Worm (Caenorhabditis elegans) whole organism, L4 larva: ENCODE data around the gene vrk-1.

Experiments used
- D1046.2 ChIP-seq: fragments of 200-800 bp; sonication (Bioruptor generic); IDR thresholded peaks from 2 replicates; pipeline ENCODE4 v1.3.6; 2022; ENCODE audit warnings: missing genetic modification characterization, missing compliant biosample characterization
- F10B5.3 ChIP-seq: sonication (generic microtip); optimal IDR thresholded peaks from 2 replicates; lab custom pipeline; 2016; ENCODE audit warnings: mild to moderate bottlenecking, missing genetic modification characterization, missing compliant biosample characterization
- F37D6.2 ChIP-seq: sonication (generic microtip); optimal IDR thresholded peaks from 2 replicates; lab custom pipeline; 2016; ENCODE audit warnings: mild to moderate bottlenecking, missing genetic modification characterization, missing compliant biosample characterization
- ZK337.2 ChIP-seq: fragments of 200-800 bp; sonication (Bioruptor generic); IDR thresholded peaks from 2 replicates; pipeline ENCODE4 v1.3.6; 2022; ENCODE audit warnings: missing genetic modification reagents, missing genetic modification characterization, missing compliant biosample characterization
- ZK546.5 ChIP-seq, 2 experiments: sonication (generic microtip); optimal IDR thresholded peaks; 2 replicates each; lab custom pipeline; 2017; ENCODE audit warnings: missing biosample characterization in 2 of 2, missing genetic modification characterization in 2 of 2
- aly-2 ChIP-seq: sonication (generic microtip); optimal IDR thresholded peaks from 2 replicates; lab custom pipeline; 2018; ENCODE audit warnings: missing biosample characterization, missing genetic modification characterization
- ama-1 ChIP-seq: fragments of 150-350 bp; optimal IDR thresholded peaks from 2 replicates; lab custom pipeline; 2014; ENCODE audit warnings: inconsistent platforms, mixed read lengths
- arid-1 ChIP-seq: fragments of 200-800 bp; sonication (Bioruptor generic); conservative IDR thresholded peaks from 2 replicates; pipeline ENCODE4 v1.3.6; 2022; ENCODE audit warnings: missing genetic modification reagents, missing genetic modification characterization, missing compliant biosample characterization
- ceh-44 ChIP-seq: fragments of 200-800 bp; sonication (Bioruptor generic); IDR thresholded peaks from 2 replicates; pipeline ENCODE4 v1.3.6; 2022; ENCODE audit warnings: missing genetic modification reagents, missing genetic modification characterization, missing compliant biosample characterization
- ceh-82 ChIP-seq: sonication (generic microtip); optimal IDR thresholded peaks from 2 replicates; lab custom pipeline; 2017; ENCODE audit warnings: missing biosample characterization, missing genetic modification characterization
- ces-1 ChIP-seq: fragments of 150-350 bp; sonication (generic microtip); optimal IDR thresholded peaks from 4 replicates; lab custom pipeline; 2014; ENCODE audit warnings: missing biosample characterization, missing genetic modification reagents, missing genetic modification characterization
- ctbp-1 ChIP-seq: fragments of 200-800 bp; sonication (Bioruptor generic); IDR thresholded peaks from 2 replicates; pipeline ENCODE4 v1.3.6; 2022; ENCODE audit warnings: missing genetic modification reagents, missing genetic modification characterization, missing compliant biosample characterization
- daf-12 ChIP-seq: fragments of 150-350 bp; optimal IDR thresholded peaks from 2 replicates; lab custom pipeline; 2014; ENCODE audit warnings: missing biosample characterization, missing genetic modification reagents, missing genetic modification characterization
- dmd-9 ChIP-seq: fragments of 200-800 bp; sonication (Bioruptor generic); IDR thresholded peaks from 2 replicates; pipeline ENCODE4 v1.3.6; 2022; ENCODE audit warnings: missing genetic modification reagents, missing genetic modification characterization, missing compliant biosample characterization
- dpl-1 ChIP-seq: fragments of 150-350 bp; optimal IDR thresholded peaks from 2 replicates; lab custom pipeline; 2014; ENCODE audit warnings: missing biosample characterization, missing genetic modification reagents, missing genetic modification characterization
- dve-1 ChIP-seq: sonication (generic microtip); optimal IDR thresholded peaks from 2 replicates; lab custom pipeline; 2017; ENCODE audit warnings: antibody characterized with exemption, mild to moderate bottlenecking, missing genetic modification characterization, missing compliant biosample characterization; ENCODE audit not compliant: insufficient read depth
- fkh-10 ChIP-seq: fragments of 150-350 bp; optimal IDR thresholded peaks from 2 replicates; lab custom pipeline; 2014; ENCODE audit warnings: missing biosample characterization, missing genetic modification reagents, missing genetic modification characterization
- hif-1 ChIP-seq, 2 experiments: sonication (generic microtip); optimal IDR thresholded peaks; 2 replicates each; lab custom pipeline; 2016 to 2017; ENCODE audit warnings: missing compliant biosample characterization in 2 of 2, missing genetic modification characterization in 2 of 2, missing genetic modification reagents in 2 of 2, missing genotype in 2 of 2, mild to moderate bottlenecking in 1 of 2
- hlh-11 ChIP-seq: fragments of 200-800 bp; sonication (Bioruptor generic); optimal IDR thresholded peaks from 2 replicates; lab custom pipeline; 2018; ENCODE audit warnings: mild to moderate bottlenecking, missing genetic modification characterization, missing compliant biosample characterization
- hlh-30 ChIP-seq: sonication (generic microtip); optimal IDR thresholded peaks from 2 replicates; lab custom pipeline; 2017; ENCODE audit warnings: antibody characterized with exemption, mild to moderate bottlenecking, missing genetic modification characterization, missing compliant biosample characterization; ENCODE audit not compliant: insufficient read depth
- lin-15B ChIP-seq: fragments of 150-350 bp; sonication (generic microtip); optimal IDR thresholded peaks from 3 replicates; lab custom pipeline; 2014; ENCODE audit warnings: missing biosample characterization, missing genetic modification characterization
- lin-29 ChIP-seq: fragments of 200-800 bp; sonication (Bioruptor generic); IDR thresholded peaks from 2 replicates; pipeline ENCODE4 v1.3.6; 2022; ENCODE audit warnings: missing genetic modification reagents, missing genetic modification characterization, missing compliant biosample characterization
- lin-38 ChIP-seq: fragments of 200-800 bp; sonication (Bioruptor generic); IDR thresholded peaks from 2 replicates; pipeline ENCODE4 v1.3.6; 2022; ENCODE audit warnings: missing genetic modification reagents, missing genetic modification characterization, missing compliant biosample characterization
- lin-39 ChIP-seq: fragments of 150-350 bp; optimal IDR thresholded peaks from 2 replicates; lab custom pipeline; 2014; ENCODE audit warnings: missing biosample characterization, missing genetic modification reagents, missing genetic modification characterization
- lsy-2 ChIP-seq, 2 experiments: fragments of 150-350 bp in 1 of 2; sonication (generic microtip) in 1 of 2; optimal IDR thresholded peaks; 2 replicates each; lab custom pipeline; 2014 to 2017; ENCODE audit warnings: missing biosample characterization in 2 of 2, missing genetic modification characterization in 2 of 2
- madf-5 ChIP-seq, 2 experiments: fragments of 200-800 bp; sonication (Bioruptor generic); IDR thresholded peaks; 2 replicates each; pipeline ENCODE4 v1.3.6; 2022; ENCODE audit warnings: missing compliant biosample characterization in 2 of 2, missing genetic modification characterization in 2 of 2
- mep-1 ChIP-seq: fragments of 150-350 bp; sonication (generic microtip); optimal IDR thresholded peaks from 3 replicates; lab custom pipeline; 2014; ENCODE audit warnings: missing biosample characterization, missing genetic modification characterization
- mes-2 ChIP-seq: sonication (generic microtip); optimal IDR thresholded peaks from 2 replicates; lab custom pipeline; 2016; ENCODE audit warnings: missing genotype, mild to moderate bottlenecking, missing genetic modification characterization, missing compliant biosample characterization; ENCODE audit not compliant: poor library complexity, severe bottlenecking
- mxl-2 ChIP-seq: fragments of 200-800 bp; sonication (Bioruptor generic); conservative IDR thresholded peaks from 2 replicates; pipeline ENCODE4 v1.3.6; 2022; ENCODE audit warnings: missing genetic modification reagents, missing genetic modification characterization, missing compliant biosample characterization
- nhr-10 ChIP-seq: fragments of 150-350 bp; optimal IDR thresholded peaks from 2 replicates; lab custom pipeline; 2014; ENCODE audit warnings: missing biosample characterization, missing genetic modification characterization
- nhr-11 ChIP-seq: fragments of 150-350 bp; optimal IDR thresholded peaks from 2 replicates; lab custom pipeline; 2014; ENCODE audit warnings: missing biosample characterization, missing genetic modification characterization
- nhr-41 ChIP-seq: fragments of 200-800 bp; sonication (Bioruptor generic); IDR thresholded peaks from 2 replicates; pipeline ENCODE4 v1.3.6; 2022; ENCODE audit warnings: missing genetic modification reagents, missing genetic modification characterization, missing compliant biosample characterization
- nhr-6 ChIP-seq: fragments of 150-350 bp; optimal IDR thresholded peaks from 2 replicates; lab custom pipeline; 2014; ENCODE audit warnings: missing biosample characterization, missing genetic modification characterization
- nhr-76 ChIP-seq: fragments of 150-350 bp; optimal IDR thresholded peaks from 2 replicates; lab custom pipeline; 2014; ENCODE audit warnings: missing biosample characterization, missing genetic modification characterization
- pqm-1 ChIP-seq: sonication (generic microtip); optimal IDR thresholded peaks from 2 replicates; lab custom pipeline; 2017; ENCODE audit warnings: missing biosample characterization, missing genetic modification characterization
- rbr-2 ChIP-seq: sonication (generic microtip); optimal IDR thresholded peaks from 2 replicates; lab custom pipeline; 2016; ENCODE audit warnings: missing genotype, missing genetic modification characterization, missing compliant biosample characterization
- sdz-12 ChIP-seq: fragments of 200-800 bp; sonication (Bioruptor generic); optimal IDR thresholded peaks from 2 replicates; lab custom pipeline; 2018; ENCODE audit warnings: mild to moderate bottlenecking, missing genetic modification characterization, missing compliant biosample characterization
- set-16 ChIP-seq: fragments of 200-800 bp; sonication (Bioruptor generic); IDR thresholded peaks from 2 replicates; pipeline ENCODE4 v1.3.6; 2022; ENCODE audit warnings: missing genetic modification reagents, missing genetic modification characterization, missing compliant biosample characterization
- skn-1 ChIP-seq: fragments of 150-350 bp; optimal IDR thresholded peaks from 2 replicates; lab custom pipeline; 2014; ENCODE audit warnings: missing biosample characterization, missing genetic modification characterization
- snpc-1.2 ChIP-seq: fragments of 200-800 bp; sonication (Bioruptor generic); IDR thresholded peaks from 2 replicates; pipeline ENCODE4 v1.3.6; 2022; ENCODE audit warnings: missing genetic modification reagents, missing genetic modification characterization, missing compliant biosample characterization
- spr-3 ChIP-seq: fragments of 200-800 bp; sonication (Bioruptor generic); optimal IDR thresholded peaks from 2 replicates; lab custom pipeline; 2018; ENCODE audit warnings: mild to moderate bottlenecking, missing genetic modification characterization, missing compliant biosample characterization
- tra-1 ChIP-seq: fragments of 200-800 bp; sonication (Bioruptor generic); IDR thresholded peaks from 2 replicates; pipeline ENCODE4 v1.3.6; 2022; ENCODE audit warnings: missing genetic modification reagents, missing genetic modification characterization, missing compliant biosample characterization
- vab-7 ChIP-seq: fragments of 200-800 bp; sonication (Bioruptor generic); IDR thresholded peaks from 2 replicates; pipeline ENCODE4 v1.3.6; 2022; ENCODE audit warnings: missing genetic modification reagents, missing genetic modification characterization, missing compliant biosample characterization
- zfp-3 ChIP-seq: fragments of 200-800 bp; sonication (Bioruptor generic); conservative IDR thresholded peaks from 2 replicates; pipeline ENCODE4 v1.3.6; 2022; ENCODE audit warnings: missing genetic modification reagents, missing genetic modification characterization, missing compliant biosample characterization

Gene vrk-1

ce11 chrII:5936009-5936408 lies 14.2 kb downstream of the vrk-1 start (continued):
- TF ChIP-seq nhr-11 (tag; lab: Kevin White, UChicago) (no peak), ces-1 (GFP tag; lab: Kevin White, UChicago) (no peak), snpc-1.2 (GFP tag; lab: Robert Waterston, UW) (no peak), hlh-11 (peak; percentile 74), F10B5.3 (no peak), zfp-3 (GFP tag; lab: Robert Waterston, UW) (no peak; the same call in 1 of the 2 replicates), mes-2 (tag; lab: Kevin White, UChicago) (peak; percentile 22), dmd-9 (no peak), aly-2 (tag; lab: Kevin White, UChicago) (no peak), spr-3 (GFP tag; lab: Kevin White, UChicago) (no peak), ceh-82 (tag; lab: Kevin White, UChicago) (no peak), nhr-10 (no peak), fkh-10 (GFP tag; lab: Kevin White, UChicago) (no peak), ZK546.5 (tag; optimal IDR thresholded peaks at IDR 0.05; lab: Kevin White, UChicago) (no peak), D1046.2 (GFP tag; lab: Robert Waterston, UW) (no peak), lin-15B (no peak), daf-12 (tag; lab: Kevin White, UChicago) (no peak), dpl-1 (GFP tag; lab: Kevin White, UChicago) (no peak), sdz-12 (GFP tag; lab: Kevin White, UChicago) (no peak), F37D6.2 (no peak), arid-1 (GFP tag; lab: Robert Waterston, UW) (no peak), ZK337.2 (GFP tag; lab: Robert Waterston, UW) (no peak), rbr-2 (no peak), skn-1 (tag; lab: Kevin White, UChicago) (no peak), ctbp-1 (GFP tag; lab: Robert Waterston, UW) (no peak), ama-1 (lab: Kevin White, UChicago) (no peak), vab-7 (no peak), lin-29 (GFP tag; lab: Robert Waterston, UW) (no peak), ceh-44 (GFP tag; lab: Robert Waterston, UW) (no peak), lin-38 (GFP tag; lab: Robert Waterston, UW) (no peak), mep-1 (tag; lab: Kevin White, UChicago) (no peak), pqm-1 (tag; lab: Kevin White, UChicago) (peak; percentile 71), lin-39 (tag; lab: Kevin White, UChicago) (no peak), set-16 (GFP tag; lab: Robert Waterston, UW) (no peak), nhr-41 (GFP tag; lab: Robert Waterston, UW) (no peak)

ce11 chrII:5940815-5941214 lies 19.0 kb downstream of the vrk-1 start, which contains the start of gene F28B12.6:
TSS of gene F28B12.6 (plus strand) at chrII:5940863.
- TF ChIP-seq madf-5 (GFP tag; IDR thresholded peaks at IDR 0.05; lab: Robert Waterston, UW) = 0 out of 4 replicates have a peak, but pooled peaks of 1 of the 2 experiments have one; percentile 20
- TF ChIP-seq nhr-76 (tag; lab: Kevin White, UChicago) = no peak
- peak in 1 of 2 experiments; percentile 9 for TF ChIP-seq hif-1 (tag; optimal IDR thresholded peaks at IDR 0.05; lab: Kevin White, UChicago)
- 0 out of 2 replicates have a peak, but pooled peaks have one; percentile 17 for TF ChIP-seq zfp-3 (GFP tag; lab: Robert Waterston, UW)
- no peak for TF ChIP-seq nhr-11 (tag; lab: Kevin White, UChicago)

ce11 chrII:5942593-5942992 lies 20.8 kb downstream of the vrk-1 start, which contains the start of gene F28B12.1:
TSS of gene F28B12.1 (plus strand) at chrII:5942927.
- TF ChIP-seq mep-1 (tag; lab: Kevin White, UChicago) (peak; percentile 14), nhr-6 (tag; lab: Kevin White, UChicago) (no peak), lsy-2 (tag; optimal IDR thresholded peaks at IDR 0.05; lab: Kevin White, UChicago) (peak in 1 of 2 experiments; percentile 35), hlh-30 (tag; lab: Kevin White, UChicago) (peak; percentile 78), dve-1 (tag; lab: Kevin White, UChicago) (peak; percentile 28), hif-1 (tag; optimal IDR thresholded peaks at IDR 0.05; lab: Kevin White, UChicago) (no peak), fkh-10 (GFP tag; lab: Kevin White, UChicago) (peak; percentile 16), rbr-2 (peak; percentile 10), mxl-2 (GFP tag; lab: Robert Waterston, UW) (no peak), tra-1 (GFP tag; lab: Robert Waterston, UW) (no peak)
